Worm (Caenorhabditis elegans) whole organism, mixed stage, embryonic: ENCODE data around the gene scl-2.

Experiments used
- bed-3 ChIP-seq: fragments of 200-800 bp; sonication (Bioruptor generic); optimal IDR thresholded peaks from 3 replicates; lab custom pipeline; 2018; ENCODE audit warnings: mild to moderate bottlenecking, missing genetic modification characterization, moderate library complexity, missing compliant biosample characterization
- cnd-1 ChIP-seq: fragments of 200-800 bp; sonication (Bioruptor generic); optimal IDR thresholded peaks from 2 replicates; lab custom pipeline; 2018; ENCODE audit warnings: mild to moderate bottlenecking, missing genetic modification characterization, missing compliant biosample characterization
- elt-1 ChIP-seq: sonication (generic microtip); optimal IDR thresholded peaks from 2 replicates; lab custom pipeline; 2017; ENCODE audit warnings: missing genetic modification characterization, mild to moderate bottlenecking, missing compliant biosample characterization, antibody characterized with exemption, moderate library complexity, borderline replicate concordance; ENCODE audit not compliant: insufficient read depth
- elt-3 ChIP-seq: fragments of 150-350 bp; optimal IDR thresholded peaks from 2 replicates; lab custom pipeline; 2014; ENCODE audit warnings: missing biosample characterization, missing genetic modification characterization
- hlh-1 ChIP-seq: fragments of 150-350 bp; optimal IDR thresholded peaks from 2 replicates; lab custom pipeline; 2014; ENCODE audit warnings: missing biosample characterization, missing genetic modification reagents, missing genetic modification characterization
- lsy-2 ChIP-seq: fragments of 150-350 bp; optimal IDR thresholded peaks from 2 replicates; lab custom pipeline; 2014; ENCODE audit warnings: missing biosample characterization, missing genetic modification characterization
- mab-5 ChIP-seq: fragments of 150-350 bp; optimal IDR thresholded peaks from 2 replicates; lab custom pipeline; 2014; ENCODE audit warnings: missing biosample characterization, missing genetic modification characterization
- mep-1 ChIP-seq: fragments of 150-350 bp; optimal IDR thresholded peaks from 2 replicates; lab custom pipeline; 2017; ENCODE audit warnings: missing biosample characterization, missing genetic modification reagents, missing genetic modification characterization, inconsistent platforms
- nhr-12 ChIP-seq: fragments of 150-350 bp; optimal IDR thresholded peaks from 2 replicates; lab custom pipeline; 2014; ENCODE audit warnings: missing biosample characterization, missing genetic modification characterization
- nhr-237 ChIP-seq: fragments of 150-350 bp; optimal IDR thresholded peaks from 2 replicates; lab custom pipeline; 2014; ENCODE audit warnings: missing biosample characterization, missing genetic modification characterization
- snpc-4 ChIP-seq: fragments of 150-350 bp; optimal IDR thresholded peaks from 2 replicates; lab custom pipeline; 2014; ENCODE audit warnings: missing biosample characterization, missing genetic modification characterization
- unc-62 ChIP-seq: fragments of 150-350 bp; optimal IDR thresholded peaks from 2 replicates; lab custom pipeline; 2014; ENCODE audit warnings: missing biosample characterization, missing genetic modification reagents, missing genetic modification characterization
- ztf-11 ChIP-seq: fragments of 150-350 bp; optimal IDR thresholded peaks from 2 replicates; lab custom pipeline; 2014; ENCODE audit warnings: missing biosample characterization, missing genetic modification characterization

DNA sequence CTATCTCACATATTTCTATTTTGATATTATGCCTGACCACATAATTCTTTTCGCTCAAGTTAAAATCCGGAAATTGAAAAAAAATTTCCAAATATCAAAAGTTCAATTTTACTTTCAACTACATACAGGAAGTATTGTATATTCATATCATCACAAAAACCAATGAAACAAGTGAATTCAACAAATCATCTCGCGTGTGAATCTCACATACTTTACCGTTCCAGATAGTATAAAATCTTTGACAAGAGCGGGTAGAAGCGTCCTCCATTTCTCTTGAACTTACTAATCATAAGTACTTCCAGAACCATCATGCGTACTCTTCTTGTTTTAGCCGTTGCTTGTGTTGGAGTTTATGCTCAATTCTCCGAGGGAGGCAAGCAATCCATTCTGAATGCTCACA, 13.9 kb downstream of the scl-2 start, which contains the start of gene scl-8:
- TF ChIP-seq snpc-4 (tag; lab: Kevin White, UChicago) = no peak
- no peak for TF ChIP-seq mab-5 (tag; lab: Kevin White, UChicago)
- TF ChIP-seq mep-1 (tag; lab: Kevin White, UChicago) = no peak
- no peak for TF ChIP-seq hlh-1 (tag; lab: Kevin White, UChicago)
- no peak for TF ChIP-seq bed-3 (GFP tag; lab: Kevin White, UChicago)
- TF ChIP-seq ztf-11 (tag; lab: Kevin White, UChicago) = no peak
- no peak for TF ChIP-seq nhr-237 (tag; lab: Kevin White, UChicago)
- no peak for TF ChIP-seq nhr-12
- TF ChIP-seq elt-3 (tag; lab: Kevin White, UChicago) = no peak
- TF ChIP-seq elt-1 = no peak
- no peak for TF ChIP-seq lsy-2 (tag; lab: Kevin White, UChicago)
- no peak for TF ChIP-seq unc-62
- TF ChIP-seq cnd-1 = no peak
